Worm (Caenorhabditis elegans): Measurements from ENCODE around the gene srj-52.

DNA sequence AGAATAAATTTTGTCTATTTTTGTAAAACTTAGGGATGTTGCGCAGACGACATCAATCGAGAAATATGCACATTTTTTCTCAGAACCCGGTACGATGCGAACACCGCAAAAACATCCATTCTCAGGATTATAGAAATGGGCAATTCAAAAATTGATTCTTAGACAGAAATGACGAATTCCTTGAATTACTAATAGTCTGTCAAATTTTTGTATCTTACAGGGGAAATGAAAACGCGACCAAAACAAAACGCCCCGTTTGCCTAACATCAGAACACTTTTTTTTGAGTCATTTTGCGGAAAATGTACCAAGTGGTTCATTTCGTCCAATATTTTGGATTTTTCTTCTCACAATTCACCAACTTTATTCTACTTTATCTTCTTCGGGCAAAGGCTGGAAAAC lies 47.5 kb upstream of the srj-52 start, which contains the start of gene str-134:
- no peak for TF ChIP-seq ets-7 (tag; optimal IDR thresholded peaks at IDR 0.05)
- TF ChIP-seq ceh-13 (GFP tag; optimal IDR thresholded peaks at IDR 0.05) = no peak
- TF ChIP-seq sea-1 (GFP tag; conservative IDR thresholded peaks at IDR 0.05) = no peak
